Worm (Caenorhabditis elegans): Measurements from ENCODE around the gene srh-129.
A peak's percentile ranks its signal among the peaks of the same experiment; 100 is the strongest.

DNA sequence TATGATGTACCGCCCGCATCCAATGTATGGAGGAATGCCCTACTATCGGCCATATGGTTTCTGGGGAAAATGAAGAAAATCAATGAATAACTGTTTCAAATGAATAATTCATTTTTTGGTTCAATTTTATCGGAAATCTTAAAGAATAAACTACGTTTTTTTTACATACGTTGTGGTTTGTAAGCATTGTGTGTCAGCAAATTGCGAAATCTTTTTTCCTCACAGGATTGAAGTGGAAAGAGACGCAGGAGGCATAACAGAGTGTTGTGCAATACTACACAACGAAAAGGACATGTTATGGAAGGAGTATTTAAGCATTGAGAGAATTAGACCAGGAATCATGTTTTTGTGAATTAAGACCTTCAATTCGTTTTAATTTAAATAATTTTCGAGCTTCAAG lies 12.3 kb downstream of the srh-129 start:
- TF ChIP-seq unc-39 (tag; optimal IDR thresholded peaks at IDR 0.05) (no peak), nhr-42 (GFP tag; IDR thresholded peaks at IDR 0.05) (no peak), nhr-11 (tag; optimal IDR thresholded peaks at IDR 0.05) (peak; percentile 35), mes-2 (tag; optimal IDR thresholded peaks at IDR 0.05; ENCODE audit: poor library complexity, severe bottlenecking) (no peak), lin-13 (GFP tag; optimal IDR thresholded peaks at IDR 0.05) (no peak), fkh-10 (GFP tag; optimal IDR thresholded peaks at IDR 0.05) (no peak), ces-1 (GFP tag; optimal IDR thresholded peaks at IDR 0.05) (no peak), ama-1 (optimal IDR thresholded peaks at IDR 0.05) (no peak), unc-62 (GFP tag; optimal IDR thresholded peaks at IDR 0.05 in 1 of 2) (peak in 1 of 2 experiments; percentile 85), unc-62 (tag; optimal IDR thresholded peaks at IDR 0.05) (no peak), hif-1 (tag; optimal IDR thresholded peaks at IDR 0.05) (peak in 1 of 2 experiments; percentile 46), Y105C5A.15 (GFP tag; IDR thresholded peaks at IDR 0.05) (no peak), lsy-2 (tag; optimal IDR thresholded peaks at IDR 0.05) (no peak)
